Worm (Caenorhabditis elegans) whole organism, early embryonic: ENCODE data around the gene nduv-2.

Experiments used
- F13C5.2 ChIP-seq: sonication (generic microtip); optimal IDR thresholded peaks from 2 replicates; lab custom pipeline; 2017; ENCODE audit warnings: mild to moderate bottlenecking, missing genetic modification characterization, inconsistent platforms, missing compliant biosample characterization
- ama-1 ChIP-seq: fragments of 150-350 bp; optimal IDR thresholded peaks from 2 replicates; lab custom pipeline; 2014
- flt-1 ChIP-seq: fragments of 200-800 bp; sonication (Bioruptor generic); IDR thresholded peaks from 2 replicates; pipeline ENCODE4 v1.3.6; 2022; ENCODE audit warnings: missing genetic modification characterization, missing compliant biosample characterization
- pes-1 ChIP-seq: fragments of 200-800 bp; sonication (Bioruptor generic); IDR thresholded peaks from 2 replicates; pipeline ENCODE4 v1.3.6; 2022; ENCODE audit warnings: missing genetic modification reagents, missing genetic modification characterization, missing compliant biosample characterization
- sea-1 ChIP-seq: fragments of 200-800 bp; sonication (Bioruptor generic); conservative IDR thresholded peaks from 2 replicates; pipeline ENCODE4 v1.3.6; 2022; ENCODE audit warnings: missing genetic modification characterization, missing compliant biosample characterization
- tbx-11 ChIP-seq: fragments of 200-800 bp; sonication (Bioruptor generic); IDR thresholded peaks from 2 replicates; pipeline ENCODE4 v1.3.6; 2022; ENCODE audit warnings: missing genetic modification characterization, missing compliant biosample characterization

ce11 chrV:13638040-13638439 is 12.7 kb upstream of the nduv-2 start:
- TF ChIP-seq ama-1, result no peak
- TF ChIP-seq pes-1 (GFP tag; lab: Robert Waterston, UW), result no peak
- TF ChIP-seq tbx-11 (GFP tag; lab: Robert Waterston, UW), result no peak
- no peak for TF ChIP-seq F13C5.2 (tag; lab: Kevin White, UChicago)
- TF ChIP-seq sea-1 (GFP tag; lab: Robert Waterston, UW), result no peak
- no peak for TF ChIP-seq flt-1 (GFP tag; lab: Robert Waterston, UW)
